Worm (Caenorhabditis elegans) whole organism, L2 larva: Measurements from ENCODE around the gene F39B3.3.

ENCODE experiments used
- F13H6.1 ChIP-seq: sonication (generic microtip); optimal IDR thresholded peaks from 2 replicates; lab custom pipeline; 2016; ENCODE audit warnings: missing genetic modification characterization, missing compliant biosample characterization
- ama-1 ChIP-seq: fragments of 150-350 bp; optimal IDR thresholded peaks from 2 replicates; lab custom pipeline; 2018; ENCODE audit warnings: inconsistent platforms
- blmp-1 ChIP-seq: sonication (generic microtip); optimal IDR thresholded peaks from 2 replicates; lab custom pipeline; 2017; ENCODE audit warnings: missing genetic modification characterization, mild to moderate bottlenecking, missing compliant biosample characterization, antibody characterized with exemption, moderate library complexity; ENCODE audit not compliant: insufficient read depth
- ceh-82 ChIP-seq: fragments of 150-350 bp; optimal IDR thresholded peaks from 2 replicates; lab custom pipeline; 2014; ENCODE audit warnings: missing biosample characterization, missing genetic modification characterization
- lin-39 ChIP-seq: fragments of 150-350 bp; optimal IDR thresholded peaks from 2 replicates; lab custom pipeline; 2014; ENCODE audit warnings: missing biosample characterization, missing genetic modification reagents, missing genetic modification characterization
- mab-5 ChIP-seq: fragments of 150-350 bp; optimal IDR thresholded peaks from 2 replicates; lab custom pipeline; 2014; ENCODE audit warnings: missing biosample characterization, missing genetic modification characterization
- mdl-1 ChIP-seq, 2 experiments: fragments of 150-350 bp in 1 of 2; sonication (generic microtip) in 1 of 2; optimal IDR thresholded peaks; 2 replicates each; lab custom pipeline; 2017; ENCODE audit warnings: missing biosample characterization in 2 of 2, missing genetic modification characterization in 2 of 2
- nhr-11 ChIP-seq: fragments of 150-350 bp; optimal IDR thresholded peaks from 2 replicates; lab custom pipeline; 2014; ENCODE audit warnings: missing biosample characterization, missing genetic modification characterization
- nhr-12 ChIP-seq: fragments of 150-350 bp; optimal IDR thresholded peaks from 2 replicates; lab custom pipeline; 2014; ENCODE audit warnings: missing biosample characterization, missing genetic modification characterization
- nhr-237 ChIP-seq: fragments of 150-350 bp; optimal IDR thresholded peaks from 2 replicates; lab custom pipeline; 2014; ENCODE audit warnings: missing biosample characterization, missing genetic modification characterization
- ztf-11 ChIP-seq: sonication (generic microtip); optimal IDR thresholded peaks from 2 replicates; lab custom pipeline; 2017; ENCODE audit warnings: missing biosample characterization, missing genetic modification characterization

- TF ChIP-seq nhr-12 (tag; lab: Kevin White, UChicago) = no peak
- no peak for TF ChIP-seq mab-5 (tag; lab: Kevin White, UChicago)
- no peak for TF ChIP-seq nhr-11 (tag; lab: Kevin White, UChicago)
- no peak for TF ChIP-seq ama-1 (lab: Kevin White, UChicago)
- TF ChIP-seq lin-39 = no peak
- no peak for TF ChIP-seq blmp-1 (tag; lab: Kevin White, UChicago)
- peak; percentile 57 for TF ChIP-seq F13H6.1
- TF ChIP-seq nhr-237 (tag; lab: Kevin White, UChicago) = no peak
- no peak for TF ChIP-seq ceh-82
- no peak for TF ChIP-seq mdl-1 (tag; optimal IDR thresholded peaks at IDR 0.05; lab: Kevin White, UChicago)
- no peak for TF ChIP-seq ztf-11 (tag; lab: Kevin White, UChicago)
Measured at ce11 chrX:17600139-17600538, 21.2 kb upstream of the F39B3.3 start, which contains the start of gene lec-9.
